Fruit fly (Drosophila melanogaster): ENCODE results near the gene CG12003.

Gene CG12003

dm6 chr3L:1546349-1547116 is 18.7 kb upstream of the CG12003 start:
- peak; percentile 87 for TF ChIP-seq CG17801 (GFP tag; optimal IDR thresholded peaks at IDR 0.05; ENCODE audit: partially characterized antibody)

- no peak for TF ChIP-seq CG17801 (GFP tag; optimal IDR thresholded peaks at IDR 0.05; ENCODE audit: partially characterized antibody)
Measured at dm6 chr3L:1547117-1547507, 18.1 kb upstream of the CG12003 start.

- TF ChIP-seq CG17801 (GFP tag; optimal IDR thresholded peaks at IDR 0.05; ENCODE audit: partially characterized antibody) = peak; percentile 72
Measured at dm6 chr3L:1548345-1548970, 16.7 kb upstream of the CG12003 start.

- no peak for TF ChIP-seq CG17801 (GFP tag; optimal IDR thresholded peaks at IDR 0.05; ENCODE audit: partially characterized antibody)
Measured at dm6 chr3L:1549148-1549547, 16.0 kb upstream of the CG12003 start.

dm6 chr3L:1549634-1550071 is 15.5 kb upstream of the CG12003 start:
- TF ChIP-seq CG17801 (GFP tag; optimal IDR thresholded peaks at IDR 0.05; ENCODE audit: partially characterized antibody) = no peak

- no peak for TF ChIP-seq CG17801 (GFP tag; optimal IDR thresholded peaks at IDR 0.05; ENCODE audit: partially characterized antibody)
Measured at dm6 chr3L:1550914-1551313, 14.3 kb upstream of the CG12003 start.

dm6 chr3L:1553193-1553592 is 12.0 kb upstream of the CG12003 start, which contains the start of gene Pcyt2:
TSS of gene Pcyt2 (plus strand) at chr3L:1553493.
- no peak for TF ChIP-seq CG17801 (GFP tag; optimal IDR thresholded peaks at IDR 0.05; ENCODE audit: partially characterized antibody)

dm6 chr3L:1558178-1558788 is 6.9 kb upstream of the CG12003 start, which contains the start of the genes Pex10 and CG12099:
TSS of gene Pex10 (plus strand) at chr3L:1558228.
TSS of gene CG12099 (minus strand) at chr3L:1558484.
- peak; percentile 85 for TF ChIP-seq CG17801 (GFP tag; optimal IDR thresholded peaks at IDR 0.05; ENCODE audit: partially characterized antibody)

dm6 chr3L:1568225-1569161 is 3.3 kb downstream of the CG12003 start, which contains the start of gene CG7879:
TSS of gene CG7879 (minus strand) at chr3L:1568608.
- TF ChIP-seq CG17801 (GFP tag; optimal IDR thresholded peaks at IDR 0.05; ENCODE audit: partially characterized antibody) = no peak

dm6 chr3L:1569162-1569965 is 4.2 kb downstream of the CG12003 start, which contains the start of gene Tmep:
TSS of gene Tmep (plus strand) at chr3L:1569181.
- TF ChIP-seq CG17801 (GFP tag; optimal IDR thresholded peaks at IDR 0.05; ENCODE audit: partially characterized antibody) = no peak

dm6 chr3L:1569966-1570276 is 4.7 kb downstream of the CG12003 start:
- TF ChIP-seq CG17801 (GFP tag; optimal IDR thresholded peaks at IDR 0.05; ENCODE audit: partially characterized antibody) = no peak

- no peak for TF ChIP-seq CG17801 (GFP tag; optimal IDR thresholded peaks at IDR 0.05; ENCODE audit: partially characterized antibody)
Measured at dm6 chr3L:1571077-1571476, 5.9 kb downstream of the CG12003 start.

dm6 chr3L:1573191-1573590 is 8.0 kb downstream of the CG12003 start:
- no peak for TF ChIP-seq CG17801 (GFP tag; optimal IDR thresholded peaks at IDR 0.05; ENCODE audit: partially characterized antibody)
